Worm (Caenorhabditis elegans) whole organism, young adult: ENCODE measurements around the gene frg-1.

Source experiments
- B0261.1 ChIP-seq: sonication (generic microtip); optimal IDR thresholded peaks from 2 replicates; lab custom pipeline; 2016; ENCODE audit warnings: mild to moderate bottlenecking, missing genetic modification characterization, moderate library complexity, missing compliant biosample characterization
- B0336.3 ChIP-seq: fragments of 200-800 bp; sonication (Bioruptor generic); IDR thresholded peaks from 2 replicates; pipeline ENCODE4 v1.3.6; 2022; ENCODE audit warnings: missing genetic modification characterization, missing compliant biosample characterization
- C06A6.2 ChIP-seq: fragments of 200-800 bp; sonication (Bioruptor generic); conservative IDR thresholded peaks from 2 replicates; pipeline ENCODE4 v1.3.6; 2022; ENCODE audit warnings: missing genetic modification characterization, missing compliant biosample characterization
- C17E4.6 ChIP-seq: fragments of 200-800 bp; sonication (Bioruptor generic); IDR thresholded peaks from 2 replicates; pipeline ENCODE4 v1.3.6; 2022; ENCODE audit warnings: missing genetic modification reagents, missing genetic modification characterization, missing compliant biosample characterization
- F22D6.2 ChIP-seq: sonication (generic microtip); optimal IDR thresholded peaks from 2 replicates; lab custom pipeline; 2016; ENCODE audit warnings: mild to moderate bottlenecking, missing genetic modification characterization, missing compliant biosample characterization
- F33H1.4 ChIP-seq: fragments of 200-800 bp; sonication (Bioruptor generic); IDR thresholded peaks from 2 replicates; pipeline ENCODE4 v1.3.6; 2022; ENCODE audit warnings: missing genetic modification reagents, missing genetic modification characterization, missing compliant biosample characterization
- F49E8.2 ChIP-seq: sonication (generic microtip); optimal IDR thresholded peaks from 3 replicates; lab custom pipeline; 2017; ENCODE audit warnings: missing genetic modification characterization, mild to moderate bottlenecking, missing compliant biosample characterization, antibody characterized with exemption, moderate library complexity; ENCODE audit not compliant: insufficient read depth
- F57A8.1 ChIP-seq: fragments of 200-800 bp; sonication (Bioruptor generic); optimal IDR thresholded peaks from 2 replicates; lab custom pipeline; 2018; ENCODE audit warnings: mild to moderate bottlenecking, missing genetic modification characterization, moderate library complexity, missing compliant biosample characterization
- K11D2.4 ChIP-seq: fragments of 200-800 bp; sonication (Bioruptor generic); IDR thresholded peaks from 2 replicates; pipeline ENCODE4 v1.3.6; 2022; ENCODE audit warnings: missing genetic modification reagents, missing genetic modification characterization, missing compliant biosample characterization
- Y53F4B.3 ChIP-seq: fragments of 200-800 bp; sonication (Bioruptor generic); IDR thresholded peaks from 2 replicates; pipeline ENCODE4 v1.3.6; 2022; ENCODE audit warnings: missing genetic modification reagents, missing genetic modification characterization, missing compliant biosample characterization
- Y53G8AR.9 ChIP-seq: fragments of 200-800 bp; sonication (Bioruptor generic); conservative IDR thresholded peaks from 2 replicates; pipeline ENCODE4 v1.3.6; 2022; ENCODE audit warnings: missing genetic modification reagents, missing genetic modification characterization, missing compliant biosample characterization
- Y56A3A.18 ChIP-seq: fragments of 200-800 bp; sonication (Bioruptor generic); IDR thresholded peaks from 2 replicates; pipeline ENCODE4 v1.3.6; 2022; ENCODE audit warnings: missing genetic modification reagents, missing genetic modification characterization, missing compliant biosample characterization
- Y79H2A.3 ChIP-seq: fragments of 200-800 bp; sonication (Bioruptor generic); conservative IDR thresholded peaks from 2 replicates; pipeline ENCODE4 v1.3.6; 2022; ENCODE audit warnings: missing genetic modification reagents, missing genetic modification characterization, missing compliant biosample characterization
- ZK185.1 ChIP-seq: sonication (generic microtip); optimal IDR thresholded peaks from 2 replicates; lab custom pipeline; 2016; ENCODE audit warnings: mild to moderate bottlenecking, missing genetic modification characterization, missing compliant biosample characterization; ENCODE audit not compliant: poor library complexity, severe bottlenecking
- ama-1 ChIP-seq, 3 experiments: fragments of 150-350 bp in 1 of 3; sonication (generic microtip) in 2 of 3; optimal IDR thresholded peaks; 2 replicates each; lab custom pipeline; 2014 to 2018; ENCODE audit warnings: missing biosample characterization in 2 of 3, missing genetic modification characterization in 2 of 3, missing genetic modification reagents in 2 of 3
- aptf-3 ChIP-seq: fragments of 200-800 bp; sonication (Bioruptor generic); IDR thresholded peaks from 2 replicates; pipeline ENCODE4 v1.3.6; 2022; ENCODE audit warnings: missing genetic modification characterization, missing compliant biosample characterization
- attf-3 ChIP-seq: fragments of 200-800 bp; sonication (Bioruptor generic); conservative IDR thresholded peaks from 2 replicates; pipeline ENCODE4 v1.3.6; 2022; ENCODE audit warnings: missing genetic modification reagents, missing genetic modification characterization, missing compliant biosample characterization
- dox-1 ChIP-seq: fragments of 200-800 bp; sonication (Bioruptor generic); IDR thresholded peaks from 2 replicates; pipeline ENCODE4 v1.3.6; 2022; ENCODE audit warnings: missing genetic modification reagents, missing genetic modification characterization, missing compliant biosample characterization
- dpl-1 ChIP-seq: fragments of 150-350 bp; optimal IDR thresholded peaks from 2 replicates; lab custom pipeline; 2014; ENCODE audit warnings: missing biosample characterization, missing genetic modification reagents, missing genetic modification characterization
- efl-1 ChIP-seq: fragments of 150-350 bp; optimal IDR thresholded peaks from 2 replicates; lab custom pipeline; 2014; ENCODE audit warnings: missing biosample characterization, missing genetic modification reagents, missing genetic modification characterization
- egl-44 ChIP-seq: fragments of 200-800 bp; sonication (Bioruptor generic); IDR thresholded peaks from 2 replicates; pipeline ENCODE4 v1.3.6; 2022; ENCODE audit warnings: missing genetic modification reagents, missing genetic modification characterization, missing compliant biosample characterization
- egrh-3 ChIP-seq: fragments of 200-800 bp; sonication (Bioruptor generic); IDR thresholded peaks from 2 replicates; pipeline ENCODE4 v1.3.6; 2022; ENCODE audit warnings: missing genetic modification reagents, missing genetic modification characterization, missing compliant biosample characterization
- gei-17 ChIP-seq: fragments of 200-800 bp; sonication (Bioruptor generic); optimal IDR thresholded peaks from 2 replicates; lab custom pipeline; 2018; ENCODE audit warnings: mild to moderate bottlenecking, missing genetic modification characterization, missing compliant biosample characterization
- hlh-26 ChIP-seq: fragments of 200-800 bp; sonication (Bioruptor generic); conservative IDR thresholded peaks from 2 replicates; pipeline ENCODE4 v1.3.6; 2022; ENCODE audit warnings: missing genetic modification reagents, missing genetic modification characterization, missing compliant biosample characterization
- hmg-1.2 ChIP-seq: fragments of 200-800 bp; sonication (Bioruptor generic); IDR thresholded peaks from 2 replicates; pipeline ENCODE4 v1.3.6; 2022; ENCODE audit warnings: missing genetic modification reagents, missing genetic modification characterization, missing compliant biosample characterization
- let-526 ChIP-seq: fragments of 200-800 bp; sonication (Bioruptor generic); IDR thresholded peaks from 2 replicates; pipeline ENCODE4 v1.3.6; 2022; ENCODE audit warnings: missing genetic modification reagents, missing genetic modification characterization, missing compliant biosample characterization
- lin-40 ChIP-seq: sonication (generic microtip); optimal IDR thresholded peaks from 2 replicates; lab custom pipeline; 2016; ENCODE audit warnings: missing genetic modification characterization, mild to moderate bottlenecking, missing compliant biosample characterization, missing genotype, missing genetic modification reagents
- lin-54 ChIP-seq: fragments of 200-800 bp; sonication (Bioruptor generic); optimal IDR thresholded peaks from 2 replicates; lab custom pipeline; 2018; ENCODE audit warnings: mild to moderate bottlenecking, missing genetic modification characterization, missing compliant biosample characterization
- madf-3 ChIP-seq: fragments of 200-800 bp; sonication (Bioruptor generic); IDR thresholded peaks from 2 replicates; pipeline ENCODE4 v1.3.6; 2022; ENCODE audit warnings: missing genetic modification reagents, missing genetic modification characterization, missing compliant biosample characterization
- madf-6 ChIP-seq: fragments of 200-800 bp; sonication (Bioruptor generic); IDR thresholded peaks from 2 replicates; pipeline ENCODE4 v1.3.6; 2022; ENCODE audit warnings: missing genetic modification reagents, missing genetic modification characterization, missing compliant biosample characterization
- mcd-1 ChIP-seq: fragments of 200-800 bp; sonication (Bioruptor generic); IDR thresholded peaks from 2 replicates; pipeline ENCODE4 v1.3.6; 2022; ENCODE audit warnings: missing genetic modification reagents, missing genetic modification characterization, missing compliant biosample characterization
- nfyb-1 ChIP-seq: fragments of 200-800 bp; sonication (Bioruptor generic); IDR thresholded peaks from 2 replicates; pipeline ENCODE4 v1.3.6; 2022; ENCODE audit warnings: missing genetic modification reagents, missing genetic modification characterization, missing compliant biosample characterization
- nhr-179 ChIP-seq: sonication (generic microtip); optimal IDR thresholded peaks from 2 replicates; lab custom pipeline; 2016; ENCODE audit warnings: mild to moderate bottlenecking, missing genetic modification characterization, missing compliant biosample characterization
- nhr-90 ChIP-seq: sonication (generic microtip); optimal IDR thresholded peaks from 2 replicates; lab custom pipeline; 2016; ENCODE audit warnings: missing genotype, mild to moderate bottlenecking, missing genetic modification characterization, missing compliant biosample characterization
- rcor-1 ChIP-seq: fragments of 200-800 bp; sonication (Bioruptor generic); IDR thresholded peaks from 2 replicates; pipeline ENCODE4 v1.3.6; 2022; ENCODE audit warnings: missing genetic modification reagents, missing genetic modification characterization, missing compliant biosample characterization
- repo-1 ChIP-seq: sonication (generic microtip); optimal IDR thresholded peaks from 2 replicates; lab custom pipeline; 2017; ENCODE audit warnings: mild to moderate bottlenecking, missing genetic modification characterization, missing compliant biosample characterization
- snpc-4 ChIP-seq, 5 experiments: fragments of 150-350 bp in 1 of 5; sonication (generic microtip) in 4 of 5; optimal IDR thresholded peaks; 2 replicates each; lab custom pipeline; 2014 to 2018; ENCODE audit warnings: missing genetic modification characterization in 5 of 5, missing biosample characterization in 3 of 5, antibody characterized with exemption in 2 of 5, mild to moderate bottlenecking in 2 of 5, missing compliant biosample characterization in 2 of 5, missing genotype in 2 of 5, moderate library complexity in 2 of 5, missing genetic modification reagents in 1 of 5
- tbp1 ChIP-seq: fragments of 200-800 bp; sonication (Bioruptor generic); optimal IDR thresholded peaks from 2 replicates; lab custom pipeline; 2018; ENCODE audit warnings: mild to moderate bottlenecking, missing genetic modification characterization, missing compliant biosample characterization
- tlf-1 ChIP-seq: fragments of 200-800 bp; sonication (Bioruptor generic); optimal IDR thresholded peaks from 2 replicates; lab custom pipeline; 2018; ENCODE audit warnings: mild to moderate bottlenecking, missing genetic modification characterization, missing compliant biosample characterization
- zfh-2 ChIP-seq: fragments of 200-800 bp; sonication (Bioruptor generic); conservative IDR thresholded peaks from 2 replicates; pipeline ENCODE4 v1.3.6; 2022; ENCODE audit warnings: missing genetic modification reagents, missing genetic modification characterization, missing compliant biosample characterization
- ztf-22 ChIP-seq: fragments of 200-800 bp; sonication (Bioruptor generic); optimal IDR thresholded peaks from 2 replicates; lab custom pipeline; 2018; ENCODE audit warnings: mild to moderate bottlenecking, missing genetic modification characterization, moderate library complexity, missing compliant biosample characterization
- ztf-26 ChIP-seq: sonication (generic microtip); optimal IDR thresholded peaks from 2 replicates; lab custom pipeline; 2017; ENCODE audit warnings: missing genetic modification characterization, missing compliant biosample characterization
- ztf-6 ChIP-seq: fragments of 200-800 bp; sonication (Bioruptor generic); IDR thresholded peaks from 2 replicates; pipeline ENCODE4 v1.3.6; 2022; ENCODE audit warnings: missing genetic modification reagents, missing genetic modification characterization, missing compliant biosample characterization

Gene frg-1

ce11 chrIII:12929573-12929972, 49.4 kb upstream of the frg-1 start, which contains the start of gene Y37D8A.19:
Gene Y37D8A.19 (plus strand): TSS chrIII:12929873.
- TF ChIP-seq ama-1 (optimal IDR thresholded peaks at IDR 0.05; lab: Kevin White, UChicago) (no peak), ama-1 (GFP tag; optimal IDR thresholded peaks at IDR 0.05; lab: Kevin White, UChicago) (no peak), Y53G8AR.9 (no peak), repo-1 (no peak), F49E8.2 (tag; lab: Kevin White, UChicago) (no peak), nhr-90 (tag; lab: Kevin White, UChicago) (no peak)

- TF ChIP-seq zfh-2, result peak; percentile 95
- TF ChIP-seq mcd-1 (GFP tag; lab: Robert Waterston, UW), result 0 out of 2 replicates have a peak, but pooled peaks have one; percentile 11
- TF ChIP-seq let-526 (GFP tag; lab: Robert Waterston, UW), result no peak
- TF ChIP-seq madf-6 (GFP tag; lab: Robert Waterston, UW), result 0 out of 2 replicates have a peak, but pooled peaks have one; percentile 21
- TF ChIP-seq F22D6.2 (tag; lab: Kevin White, UChicago), result no peak
- no peak for TF ChIP-seq B0261.1 (tag; lab: Kevin White, UChicago)
- TF ChIP-seq egrh-3, result peak; percentile 30; the same call in 1 of the 2 replicates
- TF ChIP-seq hmg-1.2 (GFP tag; lab: Robert Waterston, UW), result no peak
Observed at ce11 chrIII:12931108-12931507, 47.9 kb upstream of the frg-1 start.

DNA sequence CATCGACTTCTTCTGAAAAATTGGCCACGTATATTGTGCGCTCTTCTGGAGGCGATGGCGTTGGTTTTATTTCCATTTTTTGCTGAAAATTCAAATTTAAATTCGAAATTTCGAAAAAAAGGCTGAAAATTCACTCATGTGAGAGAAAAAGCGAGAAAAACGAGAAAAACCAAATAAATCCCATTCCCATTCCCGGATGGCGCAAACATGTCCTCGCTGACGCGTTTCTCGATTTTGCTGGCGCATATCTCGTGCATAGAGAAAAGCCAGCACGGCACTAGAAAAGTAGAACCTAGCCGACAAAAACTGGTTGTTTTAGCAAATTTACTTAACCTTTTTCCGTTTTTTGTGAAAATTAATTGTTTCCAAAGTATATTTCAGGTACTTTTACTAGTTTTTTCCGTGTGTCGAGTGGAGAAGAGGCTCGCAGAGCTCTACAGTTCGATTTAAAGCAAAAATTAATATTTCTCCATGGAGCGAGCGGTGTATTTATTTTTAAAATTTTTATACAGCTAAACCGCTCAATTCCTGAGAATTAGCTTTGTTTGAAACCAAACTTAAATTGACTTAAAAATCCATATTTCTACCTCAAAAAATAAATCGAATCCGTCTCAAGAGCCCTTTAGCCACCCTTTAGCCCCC, 47.1 kb upstream of the frg-1 start, which contains the start of gene rbm-7:
Gene rbm-7, minus strand, starts transcription at position 82 of the 642 bp plus-strand sequence.
- TF ChIP-seq ztf-6, result no peak
- TF ChIP-seq ztf-26 (tag; lab: Kevin White, UChicago), result peak; percentile 68
- 0 out of 2 replicates have a peak, but pooled peaks have one; percentile 31 for TF ChIP-seq rcor-1 (GFP tag; lab: Robert Waterston, UW)
- TF ChIP-seq Y56A3A.18 (GFP tag; lab: Robert Waterston, UW), result no peak
- TF ChIP-seq tlf-1, result peak; percentile 37
- 0 out of 2 replicates have a peak, but pooled peaks have one; percentile 17 for TF ChIP-seq attf-3 (GFP tag; lab: Robert Waterston, UW)
- TF ChIP-seq F33H1.4 (GFP tag; lab: Robert Waterston, UW), result peak; percentile 51; the same call in 1 of the 2 replicates
- TF ChIP-seq snpc-4 (GFP tag; optimal IDR thresholded peaks at IDR 0.05; lab: Kevin White, UChicago), result no peak
- peak in 2 of 4 experiments; percentile 14 to 34 for TF ChIP-seq snpc-4 (tag; optimal IDR thresholded peaks at IDR 0.05; lab: Kevin White, UChicago)
- no peak for TF ChIP-seq nhr-90 (tag; lab: Kevin White, UChicago)
- TF ChIP-seq Y53F4B.3 (GFP tag; lab: Robert Waterston, UW), result no peak
- TF ChIP-seq hlh-26 (GFP tag; lab: Robert Waterston, UW), result no peak
- TF ChIP-seq ztf-22, result no peak
- TF ChIP-seq C17E4.6, result no peak
- peak; percentile 48 for TF ChIP-seq tbp1 (GFP tag; lab: Kevin White, UChicago)
- TF ChIP-seq C06A6.2, result 0 out of 2 replicates have a peak, but pooled peaks have one; percentile 28
- TF ChIP-seq lin-54 (GFP tag; lab: Kevin White, UChicago), result peak; percentile 71
- peak; percentile 76 for TF ChIP-seq K11D2.4 (GFP tag; lab: Robert Waterston, UW)
- TF ChIP-seq madf-3 (GFP tag; lab: Robert Waterston, UW), result 0 out of 2 replicates have a peak, but pooled peaks have one; percentile 8
- TF ChIP-seq B0336.3, result no peak
- TF ChIP-seq egl-44 (GFP tag; lab: Robert Waterston, UW), result no peak
- no peak for TF ChIP-seq gei-17
- TF ChIP-seq F57A8.1 (GFP tag; lab: Kevin White, UChicago), result no peak
- peak; percentile 73 for TF ChIP-seq dox-1 (GFP tag; lab: Robert Waterston, UW)
- no peak for TF ChIP-seq nhr-179 (tag; lab: Kevin White, UChicago)
- TF ChIP-seq dpl-1, result peak; percentile 29
- no peak for TF ChIP-seq efl-1 (GFP tag; lab: Kevin White, UChicago)
- peak; percentile 29 for TF ChIP-seq ZK185.1
- TF ChIP-seq hmg-1.2 (GFP tag; lab: Robert Waterston, UW), result peak; percentile 53
- no peak for TF ChIP-seq aptf-3 (GFP tag; lab: Robert Waterston, UW)
- peak; percentile 75 for TF ChIP-seq lin-40
- TF ChIP-seq nfyb-1, result peak; percentile 49; the same call in 1 of the 2 replicates
- TF ChIP-seq Y79H2A.3 (GFP tag; lab: Robert Waterston, UW), result no peak
